Fruit fly (Drosophila melanogaster): ENCODE measurements around the gene CG2931.
A peak's percentile ranks its signal among the peaks of the same experiment; 100 is the strongest.

Gene CG2931

dm6 chr3R:5592009-5592572 lies 23.7 kb upstream of the CG2931 start:
- TF ChIP-seq fkh (GFP tag; optimal IDR thresholded peaks at IDR 0.05) (peak; percentile 53), Eip78C (GFP tag) (peak; percentile 52), svp (GFP tag) (peak; percentile 93), Hr39 (GFP tag; optimal IDR thresholded peaks at IDR 0.05) (no peak), CG15336 (GFP tag; IDR thresholded peaks at IDR 0.05) (no peak)

dm6 chr3R:5591398-5591853 lies 23.0 kb upstream of the CG2931 start, which contains the start of the genes noi and Vha26:
noi (minus strand) TSS chr3R:5591459.
Vha26 (plus strand) TSS chr3R:5591763.
- peak; percentile 38 for TF ChIP-seq dsx (GFP tag; optimal IDR thresholded peaks at IDR 0.05; ENCODE audit: poor library complexity, severe bottlenecking)
- TF ChIP-seq lz (GFP tag; optimal IDR thresholded peaks at IDR 0.05): peak; percentile 26
- peak; percentile 95 for TF ChIP-seq achi (GFP tag; optimal IDR thresholded peaks at IDR 0.05)
- TF ChIP-seq fkh (GFP tag; optimal IDR thresholded peaks at IDR 0.05): peak; percentile 92
- peak; percentile 9 for TF ChIP-seq CG1621 (tag; optimal IDR thresholded peaks at IDR 0.05)
- TF ChIP-seq cyc (GFP tag; optimal IDR thresholded peaks at IDR 0.05): peak; percentile 37
- peak; percentile 61 for TF ChIP-seq Eip78C (GFP tag)
- TF ChIP-seq Sox15 (GFP tag; optimal IDR thresholded peaks at IDR 0.05): peak; percentile 2
- TF ChIP-seq CG6854 (GFP tag; optimal IDR thresholded peaks at IDR 0.05): peak; percentile 10
- no peak for TF ChIP-seq Lpt (GFP tag; optimal IDR thresholded peaks at IDR 0.05)
- no peak for TF ChIP-seq CG6276 (GFP tag; optimal IDR thresholded peaks at IDR 0.05)
- TF ChIP-seq CG31627 (GFP tag; optimal IDR thresholded peaks at IDR 0.05): peak; percentile 49
- no peak for TF ChIP-seq Sox102F (GFP tag; optimal IDR thresholded peaks at IDR 0.05)
- peak; percentile 11 for TF ChIP-seq esn (GFP tag; optimal IDR thresholded peaks at IDR 0.05)
- TF ChIP-seq topi (GFP tag; optimal IDR thresholded peaks at IDR 0.05): peak; percentile 20
- peak; percentile 58 for TF ChIP-seq CG3032 (tag; optimal IDR thresholded peaks at IDR 0.05)
- no peak for TF ChIP-seq Sox14 (GFP tag; optimal IDR thresholded peaks at IDR 0.05)
- peak; percentile 7 for TF ChIP-seq Ets96B (tag; optimal IDR thresholded peaks at IDR 0.05)

DNA sequence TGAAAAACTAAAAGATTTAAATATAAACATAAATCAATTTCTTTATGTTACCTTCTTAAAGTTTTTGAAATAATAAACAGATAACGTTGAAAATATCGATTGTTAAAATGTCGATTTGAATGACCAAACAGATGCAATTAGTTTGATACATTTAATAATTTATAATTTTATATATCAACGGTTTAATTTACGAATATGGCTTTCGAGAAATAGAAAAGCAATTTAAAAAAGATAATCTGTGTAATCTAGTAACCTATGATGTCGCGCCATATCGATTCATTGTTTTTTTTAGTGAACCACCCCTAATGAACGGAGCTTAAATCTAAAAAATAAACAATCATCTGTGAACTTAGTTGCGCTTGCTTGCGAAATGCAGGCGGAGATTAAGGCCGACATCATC lies 20.2 kb upstream of the CG2931 start, which contains the start of gene PolZ2:
PolZ2 (plus strand) TSS at position 301 of the 400 bp plus-strand sequence.
- TF ChIP-seq CG11762 (GFP tag; optimal IDR thresholded peaks at IDR 0.05; ENCODE audit: insufficient read depth): no peak
- TF ChIP-seq CG8319 (GFP tag; optimal IDR thresholded peaks at IDR 0.05): no peak
- no peak for TF ChIP-seq Eip78C (GFP tag)
- no peak for TF ChIP-seq Sox14 (GFP tag; optimal IDR thresholded peaks at IDR 0.05)
- no peak for TF ChIP-seq esn (GFP tag; optimal IDR thresholded peaks at IDR 0.05)
- TF ChIP-seq CG8632 (GFP tag; optimal IDR thresholded peaks at IDR 0.05): no peak
- no peak for TF ChIP-seq CG8119 (GFP tag; IDR thresholded peaks at IDR 0.05)
- TF ChIP-seq Eip93F (GFP tag; optimal IDR thresholded peaks at IDR 0.05): no peak
- no peak for TF ChIP-seq Hr39 (GFP tag; optimal IDR thresholded peaks at IDR 0.05)
- no peak for TF ChIP-seq Hr4 (GFP tag; optimal IDR thresholded peaks at IDR 0.05)
- no peak for TF ChIP-seq CG4318 (GFP tag; optimal IDR thresholded peaks at IDR 0.05)
- TF ChIP-seq net (GFP tag; optimal IDR thresholded peaks at IDR 0.05): no peak
- no peak for TF ChIP-seq CG6808 (GFP tag; optimal IDR thresholded peaks at IDR 0.05)
- TF ChIP-seq fd59A (GFP tag; optimal IDR thresholded peaks at IDR 0.05): no peak
- no peak for TF ChIP-seq Blimp-1 (GFP tag; optimal IDR thresholded peaks at IDR 0.05)
- TF ChIP-seq CG11294 (GFP tag; IDR thresholded peaks at IDR 0.05): no peak
- TF ChIP-seq CG3919 (GFP tag; optimal IDR thresholded peaks at IDR 0.05): no peak
- TF ChIP-seq CG7368 (GFP tag; optimal IDR thresholded peaks at IDR 0.05): no peak

DNA sequence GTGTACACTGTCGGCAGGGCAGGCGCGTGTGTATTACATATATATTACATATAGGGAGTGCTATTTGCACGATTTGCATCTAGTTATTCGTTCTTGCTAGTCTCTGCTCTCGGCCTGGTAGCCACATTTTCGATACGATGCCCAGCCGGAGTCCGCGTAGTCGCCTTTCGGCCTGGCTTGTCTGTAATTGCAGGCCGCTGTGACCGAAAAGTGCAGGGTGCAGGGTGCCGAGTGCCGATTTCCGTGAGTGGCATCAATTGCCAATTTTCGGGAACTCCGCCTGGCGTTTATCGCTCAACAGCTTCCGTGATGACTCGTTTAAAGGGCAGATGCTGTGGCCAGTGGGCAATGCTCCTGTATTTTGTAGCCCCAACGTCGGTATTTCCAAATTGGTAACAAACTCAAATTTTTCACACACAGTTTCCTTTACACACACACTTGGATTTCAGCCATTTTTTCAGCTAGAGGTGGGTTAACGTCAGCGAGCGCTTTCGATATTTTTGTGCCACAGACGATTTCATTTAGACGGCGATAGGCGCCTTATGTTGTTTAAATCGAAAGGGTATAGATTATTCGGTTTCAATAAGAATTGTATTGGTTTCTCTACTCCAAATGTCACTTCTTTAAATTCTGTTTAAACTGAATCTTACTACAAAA lies 19.6 kb upstream of the CG2931 start, which contains the start of gene CG2926:
CG2926 (minus strand) TSS at position 518 of the 657 bp plus-strand sequence.
- TF ChIP-seq cyc (GFP tag; optimal IDR thresholded peaks at IDR 0.05) (peak; percentile 31), esn (GFP tag; optimal IDR thresholded peaks at IDR 0.05) (peak; percentile 43), lz (GFP tag; optimal IDR thresholded peaks at IDR 0.05) (peak; percentile 40), CG15336 (GFP tag; IDR thresholded peaks at IDR 0.05) (peak; percentile 28; the same call in 1 of the 2 replicates), CG31627 (GFP tag; optimal IDR thresholded peaks at IDR 0.05) (peak; percentile 18), fd59A (GFP tag; optimal IDR thresholded peaks at IDR 0.05) (no peak), CG6854 (GFP tag; optimal IDR thresholded peaks at IDR 0.05) (peak; percentile 45), vri (GFP tag; optimal IDR thresholded peaks at IDR 0.05) (no peak)

All from whole organism, prepupa.